Fruit fly (Drosophila melanogaster) whole organism, embryonic: ENCODE measurements around the gene Rab8.

Experiments used
- ATbp ChIP-seq: fragments of 200-800 bp; sonication (Bioruptor generic); optimal IDR thresholded peaks from 2 replicates; lab custom pipeline; 2017; ENCODE audit warnings: missing biosample characterization, mild to moderate bottlenecking, missing genetic modification characterization, missing genetic modification reagents
- Antp ChIP-seq: fragments of 200-800 bp; sonication (Bioruptor generic); optimal IDR thresholded peaks from 3 replicates; lab custom pipeline; 2016; ENCODE audit warnings: missing biosample characterization, missing genetic modification characterization
- B-H1 ChIP-seq: fragments of 200-800 bp; sonication (Bioruptor generic); IDR thresholded peaks from 3 replicates; pipeline ENCODE4 v1.3.6; 2022; ENCODE audit warnings: missing biosample characterization, missing genetic modification characterization
- Bteb2 ChIP-seq: fragments of 200-800 bp; sonication (Bioruptor generic); optimal IDR thresholded peaks from 2 replicates; lab custom pipeline; 2016; ENCODE audit warnings: missing biosample characterization, missing genetic modification characterization
- CG10267 ChIP-seq: fragments of 200-800 bp; sonication (Bioruptor generic); optimal IDR thresholded peaks from 2 replicates; lab custom pipeline; 2018; ENCODE audit warnings: missing biosample characterization, mild to moderate bottlenecking, missing genetic modification characterization, moderate library complexity
- CG11085 ChIP-seq: fragments of 200-800 bp; sonication (Bioruptor generic); IDR thresholded peaks from 2 replicates; pipeline ENCODE4 v1.3.6; 2022; ENCODE audit warnings: missing biosample characterization, missing genetic modification characterization
- CG13296 ChIP-seq: fragments of 200-800 bp; sonication (Bioruptor generic); optimal IDR thresholded peaks from 3 replicates; lab custom pipeline; 2018; ENCODE audit warnings: missing biosample characterization, mild to moderate bottlenecking, missing genetic modification characterization
- CG15601 ChIP-seq: fragments of 200-800 bp; sonication (Bioruptor generic); optimal IDR thresholded peaks from 3 replicates; lab custom pipeline; 2019; ENCODE audit warnings: missing biosample characterization, mild to moderate bottlenecking, missing genetic modification characterization, moderate library complexity
- CG15696 ChIP-seq: fragments of 200-800 bp; sonication (Bioruptor generic); optimal IDR thresholded peaks from 2 replicates; lab custom pipeline; 2019; ENCODE audit warnings: missing biosample characterization, mild to moderate bottlenecking, missing genetic modification characterization, moderate library complexity
- CG17802 ChIP-seq: fragments of 200-800 bp; sonication (Bioruptor generic); optimal IDR thresholded peaks from 2 replicates; lab custom pipeline; 2018; ENCODE audit warnings: missing biosample characterization, mild to moderate bottlenecking, missing genetic modification characterization, moderate library complexity
- CG31388 ChIP-seq: fragments of 200-800 bp; sonication (Bioruptor generic); optimal IDR thresholded peaks from 2 replicates; lab custom pipeline; 2016; ENCODE audit warnings: missing biosample characterization, missing genetic modification characterization
- CG31441 ChIP-seq: fragments of 200-800 bp; sonication (Bioruptor generic); IDR thresholded peaks from 2 replicates; pipeline ENCODE4 v1.3.6; 2022; ENCODE audit warnings: missing biosample characterization, missing genetic modification characterization
- CG32772 ChIP-seq: fragments of 200-800 bp; sonication (Bioruptor generic); IDR thresholded peaks from 2 replicates; pipeline ENCODE4 v1.3.6; 2022; ENCODE audit warnings: missing biosample characterization, missing genetic modification characterization
- CG33213 ChIP-seq: fragments of 200-800 bp; sonication (Bioruptor generic); optimal IDR thresholded peaks from 3 replicates; lab custom pipeline; 2016; ENCODE audit warnings: missing biosample characterization, missing genetic modification characterization
- CG34422 ChIP-seq: fragments of 200-800 bp; sonication (Bioruptor generic); IDR thresholded peaks from 3 replicates; pipeline ENCODE4 v1.3.6; 2022; ENCODE audit warnings: missing biosample characterization, missing genetic modification characterization
- CG7839 ChIP-seq: fragments of 200-800 bp; sonication (Bioruptor generic); optimal IDR thresholded peaks from 3 replicates; lab custom pipeline; 2018; ENCODE audit warnings: missing biosample characterization, mild to moderate bottlenecking, missing genetic modification characterization, moderate library complexity
- CG7987 ChIP-seq: fragments of 200-800 bp; sonication (Bioruptor generic); optimal IDR thresholded peaks from 2 replicates; lab custom pipeline; 2018; ENCODE audit warnings: missing biosample characterization, mild to moderate bottlenecking, missing genetic modification characterization, moderate library complexity
- CG8089 ChIP-seq: fragments of 200-800 bp; sonication (Bioruptor generic); optimal IDR thresholded peaks from 3 replicates; lab custom pipeline; 2016; ENCODE audit warnings: missing biosample characterization, missing genetic modification characterization
- CG8281 ChIP-seq: fragments of 200-800 bp; sonication (Bioruptor generic); optimal IDR thresholded peaks from 2 replicates; lab custom pipeline; 2018; ENCODE audit warnings: missing biosample characterization, mild to moderate bottlenecking, missing genetic modification characterization, moderate library complexity
- CkIIα-i1 ChIP-seq: fragments of 200-800 bp; sonication (Bioruptor generic); IDR thresholded peaks from 2 replicates; pipeline ENCODE4 v1.3.6; 2022; ENCODE audit warnings: missing biosample characterization, missing genetic modification characterization
- GATAe ChIP-seq: fragments of 200-800 bp; sonication (Bioruptor generic); conservative IDR thresholded peaks from 2 replicates; pipeline ENCODE4 v1.3.6; 2022; ENCODE audit warnings: missing biosample characterization, missing genetic modification characterization
- HHEX ChIP-seq: fragments of 200-800 bp; sonication (Bioruptor generic); optimal IDR thresholded peaks from 3 replicates; lab custom pipeline; 2017; ENCODE audit warnings: missing biosample characterization, mild to moderate bottlenecking, missing genetic modification characterization, missing genetic modification reagents
- Scr ChIP-seq: fragments of 200-800 bp; sonication (Bioruptor generic); IDR thresholded peaks from 2 replicates; pipeline ENCODE4 v1.3.6; 2022; ENCODE audit warnings: missing biosample characterization, missing genetic modification characterization; ENCODE audit not compliant: partially characterized antibody
- Sox102F ChIP-seq: fragments of 200-800 bp; sonication (Bioruptor generic); optimal IDR thresholded peaks from 2 replicates; lab custom pipeline; 2018; ENCODE audit warnings: missing biosample characterization, mild to moderate bottlenecking, missing genetic modification characterization, moderate library complexity
- Tbp ChIP-seq: fragments of >200 bp; optimal IDR thresholded peaks from 2 replicates; lab custom pipeline; 2018; ENCODE audit warnings: missing biosample characterization, missing genetic modification characterization
- YL-1 ChIP-seq: fragments of 200-800 bp; sonication (Bioruptor generic); optimal IDR thresholded peaks from 3 replicates; lab custom pipeline; 2017; ENCODE audit warnings: missing biosample characterization, mild to moderate bottlenecking, missing genetic modification characterization
- bbx ChIP-seq: fragments of 200-800 bp; sonication (Bioruptor generic); IDR thresholded peaks from 2 replicates; pipeline ENCODE4 v1.3.6; 2022; ENCODE audit warnings: missing biosample characterization, missing genetic modification characterization; ENCODE audit not compliant: partially characterized antibody
- btn ChIP-seq: fragments of 200-800 bp; sonication (Bioruptor generic); optimal IDR thresholded peaks from 2 replicates; lab custom pipeline; 2016; ENCODE audit warnings: missing biosample characterization, missing genetic modification characterization
- cas ChIP-seq: fragments of 200-800 bp; sonication (Bioruptor generic); IDR thresholded peaks from 2 replicates; pipeline ENCODE4 v1.3.6; 2022; ENCODE audit warnings: missing biosample characterization, missing genetic modification characterization
- dan ChIP-seq: fragments of 200-800 bp; sonication (Bioruptor generic); IDR thresholded peaks from 2 replicates; pipeline ENCODE4 v1.3.6; 2022; ENCODE audit warnings: missing biosample characterization, missing genetic modification characterization
- jigr1 ChIP-seq: fragments of 200-800 bp; sonication (Bioruptor generic); IDR thresholded peaks from 3 replicates; pipeline ENCODE4 v1.3.6; 2022; ENCODE audit warnings: missing biosample characterization, missing genetic modification characterization
- kay ChIP-seq: fragments of 200-800 bp; sonication (Bioruptor generic); optimal IDR thresholded peaks from 2 replicates; lab custom pipeline; 2016; ENCODE audit warnings: missing biosample characterization, missing genetic modification characterization
- ken ChIP-seq: fragments of 200-800 bp; sonication (Bioruptor generic); IDR thresholded peaks from 3 replicates; pipeline ENCODE4 v1.3.6; 2022; ENCODE audit warnings: missing biosample characterization, missing genetic modification characterization
- lab ChIP-seq: fragments of 200-800 bp; sonication (Bioruptor generic); optimal IDR thresholded peaks from 3 replicates; lab custom pipeline; 2017; ENCODE audit warnings: missing biosample characterization, missing genetic modification characterization, mild to moderate bottlenecking, moderate library complexity, missing genetic modification reagents
- nau ChIP-seq: fragments of 200-800 bp; sonication (Bioruptor generic); optimal IDR thresholded peaks from 3 replicates; lab custom pipeline; 2017; ENCODE audit warnings: missing biosample characterization, mild to moderate bottlenecking, missing genetic modification characterization, missing genetic modification reagents
- nmo ChIP-seq: fragments of 200-800 bp; sonication (Bioruptor generic); optimal IDR thresholded peaks from 2 replicates; lab custom pipeline; 2018; ENCODE audit warnings: missing biosample characterization, mild to moderate bottlenecking, missing genetic modification characterization, moderate library complexity
- odd ChIP-seq: fragments of 200-800 bp; sonication (Bioruptor generic); optimal IDR thresholded peaks from 2 replicates; lab custom pipeline; 2017; ENCODE audit warnings: missing biosample characterization, mild to moderate bottlenecking, missing genetic modification characterization
- pan ChIP-seq, 4 experiments: fragments of >200 bp in 3 of 4; fragments of 200-800 bp in 1 of 4; sonication (Bioruptor generic) in 1 of 4; optimal IDR thresholded peaks in 3 of 4; IDR thresholded peaks in 1 of 4; 2 replicates each; pipeline versions ENCODE4 v1.3.6 to Lab custom; 2017 to 2022; ENCODE audit warnings: missing biosample characterization in 2 of 4, missing genetic modification characterization in 2 of 4, mixed read lengths in 1 of 4
- pfk ChIP-seq: fragments of 200-800 bp; sonication (Bioruptor generic); optimal IDR thresholded peaks from 2 replicates; lab custom pipeline; 2018; ENCODE audit warnings: missing biosample characterization, mild to moderate bottlenecking, missing genetic modification characterization, moderate library complexity
- prd ChIP-seq, 3 experiments: fragments of >200 bp in 2 of 3; fragments of 200-800 bp in 1 of 3; sonication (Bioruptor generic) in 1 of 3; optimal IDR thresholded peaks in 2 of 3; IDR thresholded peaks in 1 of 3; 2 replicates in 2 of 3; 3 replicates in 1 of 3; pipeline versions ENCODE4 v1.3.6 to Lab custom; 2017 to 2022; ENCODE audit warnings: missing biosample characterization in 1 of 3, missing genetic modification characterization in 1 of 3
- salm ChIP-seq: fragments of 200-800 bp; sonication (Bioruptor generic); optimal IDR thresholded peaks from 2 replicates; lab custom pipeline; 2018; ENCODE audit warnings: missing biosample characterization, mild to moderate bottlenecking, missing genetic modification characterization
- schlank ChIP-seq: fragments of 200-800 bp; sonication (Bioruptor generic); optimal IDR thresholded peaks from 2 replicates; lab custom pipeline; 2018; ENCODE audit warnings: missing biosample characterization, mild to moderate bottlenecking, missing genetic modification characterization
- sisA ChIP-seq: fragments of 200-800 bp; sonication (Bioruptor generic); IDR thresholded peaks from 2 replicates; pipeline ENCODE4 v1.3.6; 2022; ENCODE audit warnings: missing biosample characterization, missing genetic modification characterization
- slou ChIP-seq: fragments of 200-800 bp; sonication (Bioruptor generic); optimal IDR thresholded peaks from 3 replicates; lab custom pipeline; 2016; ENCODE audit warnings: missing biosample characterization, missing genetic modification characterization
- sob ChIP-seq: fragments of 200-800 bp; sonication (Bioruptor generic); IDR thresholded peaks from 2 replicates; pipeline ENCODE4 v1.3.6; 2022; ENCODE audit warnings: missing biosample characterization, missing genetic modification characterization
- unpg ChIP-seq: fragments of 200-800 bp; sonication (Bioruptor generic); optimal IDR thresholded peaks from 3 replicates; lab custom pipeline; 2018; ENCODE audit warnings: missing biosample characterization, mild to moderate bottlenecking, missing genetic modification characterization, moderate library complexity
- wek ChIP-seq: fragments of 200-800 bp; sonication (Bioruptor generic); optimal IDR thresholded peaks from 3 replicates; lab custom pipeline; 2018; ENCODE audit warnings: missing biosample characterization, mild to moderate bottlenecking, missing genetic modification characterization, moderate library complexity
- zen2 ChIP-seq: fragments of 200-800 bp; sonication (Bioruptor generic); IDR thresholded peaks from 3 replicates; pipeline ENCODE4 v1.3.6; 2022; ENCODE audit warnings: missing biosample characterization, missing genetic modification characterization; ENCODE audit not compliant: partially characterized antibody

Gene Rab8

dm6 chr3L:19898547-19899282, 27.8 kb upstream of the Rab8 start:
- TF ChIP-seq YL-1 (GFP tag; lab: Kevin White, UChicago) (no peak), CkIIα-i1 (no peak), salm (tag; lab: Kevin White, UChicago) (no peak), CG32772 (GFP tag; lab: Robert Waterston, UW) (no peak), CG34422 (GFP tag; lab: Robert Waterston, UW) (no peak), unpg (GFP tag; lab: Kevin White, UChicago) (peak; percentile 36), schlank (no peak), CG8281 (tag; lab: Kevin White, UChicago) (no peak), sisA (GFP tag; lab: Robert Waterston, UW) (no peak), jigr1 (GFP tag; lab: Robert Waterston, UW) (no peak), CG15601 (tag; lab: Kevin White, UChicago) (no peak), HHEX (GFP tag; lab: Kevin White, UChicago) (no peak), CG17802 (tag; lab: Kevin White, UChicago) (no peak), lab (GFP tag; lab: Kevin White, UChicago) (no peak), slou (GFP tag; lab: Kevin White, UChicago) (no peak), odd (peak; percentile 26), CG7839 (peak; percentile 48), ATbp (GFP tag; lab: Kevin White, UChicago) (no peak), sob (GFP tag; lab: Robert Waterston, UW) (no peak), pfk (no peak), nau (GFP tag; lab: Kevin White, UChicago) (no peak), wek (GFP tag; lab: Kevin White, UChicago) (no peak), CG13296 (no peak), kay (no peak), ken (GFP tag; lab: Robert Waterston, UW) (no peak), cas (GFP tag; lab: Robert Waterston, UW) (no peak), CG8089 (GFP tag; lab: Kevin White, UChicago) (no peak), Antp (GFP tag; lab: Kevin White, UChicago) (no peak), dan (GFP tag; lab: Robert Waterston, UW) (no peak), Tbp (GFP tag; lab: Kevin White, UChicago) (no peak), CG15696 (peak; percentile 53), CG31388 (GFP tag; lab: Kevin White, UChicago) (no peak), nmo (GFP tag; lab: Kevin White, UChicago) (peak; percentile 69), Scr (no peak), CG33213 (GFP tag; lab: Kevin White, UChicago) (no peak), Sox102F (GFP tag; lab: Kevin White, UChicago) (no peak), pan (optimal IDR thresholded peaks at IDR 0.05; lab: Kevin White, UChicago) (peak in 1 of 2 experiments; percentile 73), pan (GFP tag; optimal IDR thresholded peaks at IDR 0.05 in 1 of 2, IDR thresholded peaks at IDR 0.05 in 1 of 2) (no peak), CG7987 (no peak), CG11085 (GFP tag; lab: Robert Waterston, UW) (no peak), CG10267 (tag; lab: Kevin White, UChicago) (no peak), bbx (no peak), B-H1 (no peak), GATAe (GFP tag; lab: Robert Waterston, UW) (no peak), CG31441 (GFP tag; lab: Robert Waterston, UW) (no peak; the same call in 1 of the 2 replicates), prd (optimal IDR thresholded peaks at IDR 0.05; lab: Kevin White, UChicago) (no peak), prd (GFP tag; IDR thresholded peaks at IDR 0.05; lab: Robert Waterston, UW) (no peak; the same call in 2 of the 3 replicates), Bteb2 (no peak), zen2 (GFP tag; lab: Robert Waterston, UW) (no peak), btn (GFP tag; lab: Kevin White, UChicago) (no peak)
